Fruit fly (Drosophila melanogaster) whole organism, embryonic: ENCODE results near the gene CG10730.
A peak's percentile ranks its signal among the peaks of the same experiment; 100 is the strongest.

Experiments used
- Blimp-1 ChIP-seq: fragments of 200-800 bp; sonication (Bioruptor generic); optimal IDR thresholded peaks from 3 replicates; lab custom pipeline; 2018; ENCODE audit warnings: missing biosample characterization, missing genetic modification characterization, mild to moderate bottlenecking, moderate library complexity, missing genetic modification reagents
- CG11504 ChIP-seq: fragments of 200-800 bp; sonication (Bioruptor generic); optimal IDR thresholded peaks from 3 replicates; lab custom pipeline; 2019; ENCODE audit warnings: missing biosample characterization, mild to moderate bottlenecking, missing genetic modification characterization, moderate library complexity
- CG1602 ChIP-seq: fragments of 200-800 bp; sonication (Bioruptor generic); optimal IDR thresholded peaks from 3 replicates; lab custom pipeline; 2016; ENCODE audit warnings: missing biosample characterization, missing genetic modification characterization
- CG17328 ChIP-seq: fragments of 200-800 bp; sonication (Bioruptor generic); IDR thresholded peaks from 2 replicates; pipeline ENCODE4 v1.3.6; 2022; ENCODE audit warnings: missing biosample characterization, missing genetic modification characterization
- CG2199 ChIP-seq: fragments of 200-800 bp; sonication (Bioruptor generic); IDR thresholded peaks from 3 replicates; pipeline ENCODE4 v1.3.6; 2022; ENCODE audit warnings: missing biosample characterization, missing genetic modification characterization
- CG31365 ChIP-seq: fragments of 200-800 bp; sonication (Bioruptor generic); optimal IDR thresholded peaks from 2 replicates; lab custom pipeline; 2018; ENCODE audit warnings: missing biosample characterization, mild to moderate bottlenecking, missing genetic modification characterization
- CG32772 ChIP-seq: fragments of 200-800 bp; sonication (Bioruptor generic); IDR thresholded peaks from 2 replicates; pipeline ENCODE4 v1.3.6; 2022; ENCODE audit warnings: missing biosample characterization, missing genetic modification characterization
- CG34376 ChIP-seq: fragments of 200-800 bp; sonication (Bioruptor generic); optimal IDR thresholded peaks from 2 replicates; lab custom pipeline; 2018; ENCODE audit warnings: missing biosample characterization, mild to moderate bottlenecking, missing genetic modification characterization
- CG4617 ChIP-seq: fragments of 200-800 bp; sonication (Bioruptor generic); optimal IDR thresholded peaks from 3 replicates; lab custom pipeline; 2016; ENCODE audit warnings: missing biosample characterization, missing genetic modification characterization, borderline replicate concordance
- CG7271 ChIP-seq: fragments of 200-800 bp; sonication (Bioruptor generic); optimal IDR thresholded peaks from 2 replicates; lab custom pipeline; 2018; ENCODE audit warnings: missing biosample characterization, mild to moderate bottlenecking, missing genetic modification characterization, moderate library complexity
- CG7357 ChIP-seq: fragments of 200-800 bp; sonication (Bioruptor generic); IDR thresholded peaks from 3 replicates; pipeline ENCODE4 v1.3.6; 2022; ENCODE audit warnings: missing biosample characterization, missing genetic modification characterization
- Chrac-16 ChIP-seq: fragments of 200-800 bp; sonication (Bioruptor generic); optimal IDR thresholded peaks from 3 replicates; lab custom pipeline; 2016; ENCODE audit warnings: missing biosample characterization, missing genetic modification characterization
- Hand ChIP-seq: fragments of 200-800 bp; sonication (Bioruptor generic); optimal IDR thresholded peaks from 2 replicates; lab custom pipeline; 2017; ENCODE audit warnings: mild to moderate bottlenecking, missing biosample characterization, missing genetic modification reagents, missing genetic modification characterization
- Meics ChIP-seq: fragments of 200-800 bp; sonication (Bioruptor generic); optimal IDR thresholded peaks from 2 replicates; lab custom pipeline; 2017; ENCODE audit warnings: missing biosample characterization, mild to moderate bottlenecking, missing genetic modification characterization
- Pdp1 ChIP-seq, 2 experiments: fragments of 200-800 bp; sonication (Bioruptor generic); optimal IDR thresholded peaks; 3 replicates each; lab custom pipeline; 2016; ENCODE audit warnings: missing biosample characterization in 2 of 2, missing genetic modification characterization in 2 of 2, mild to moderate bottlenecking in 1 of 2, moderate library complexity in 1 of 2
- Ravus ChIP-seq: fragments of 200-800 bp; sonication (Bioruptor generic); IDR thresholded peaks from 2 replicates; pipeline ENCODE4 v1.3.6; 2022; ENCODE audit warnings: missing biosample characterization, missing genetic modification characterization
- Side ChIP-seq: fragments of 200-800 bp; sonication (Bioruptor generic); optimal IDR thresholded peaks from 2 replicates; lab custom pipeline; 2016; ENCODE audit warnings: missing biosample characterization, missing genetic modification characterization
- Sox100B ChIP-seq: fragments of 200-800 bp; sonication (Bioruptor generic); optimal IDR thresholded peaks from 3 replicates; lab custom pipeline; 2018; ENCODE audit warnings: missing biosample characterization, mild to moderate bottlenecking, missing genetic modification characterization
- abd-A ChIP-seq: fragments of 200-800 bp; sonication (Bioruptor generic); optimal IDR thresholded peaks from 3 replicates; lab custom pipeline; 2019; ENCODE audit warnings: missing biosample characterization, mild to moderate bottlenecking, missing genetic modification characterization, moderate library complexity
- bab2 ChIP-seq: fragments of 200-800 bp; sonication (Bioruptor generic); optimal IDR thresholded peaks from 2 replicates; lab custom pipeline; 2016; ENCODE audit warnings: missing biosample characterization, missing genetic modification characterization
- cato ChIP-seq: fragments of 200-800 bp; sonication (Bioruptor generic); optimal IDR thresholded peaks from 2 replicates; lab custom pipeline; 2016; ENCODE audit warnings: missing biosample characterization, missing genetic modification characterization, borderline replicate concordance
- dan ChIP-seq: fragments of 200-800 bp; sonication (Bioruptor generic); IDR thresholded peaks from 2 replicates; pipeline ENCODE4 v1.3.6; 2022; ENCODE audit warnings: missing biosample characterization, missing genetic modification characterization
- danr ChIP-seq: fragments of 200-800 bp; sonication (Bioruptor generic); IDR thresholded peaks from 2 replicates; pipeline ENCODE4 v1.3.6; 2022; ENCODE audit warnings: missing biosample characterization, missing genetic modification characterization
- eve ChIP-seq, 2 experiments: fragments of >200 bp; optimal IDR thresholded peaks; 2 replicates each; lab custom pipeline; 2017; ENCODE audit warnings: missing biosample characterization in 2 of 2, missing genetic modification characterization in 2 of 2
- exex ChIP-seq: fragments of 200-800 bp; sonication (Bioruptor generic); optimal IDR thresholded peaks from 4 replicates; lab custom pipeline; 2018; ENCODE audit warnings: missing biosample characterization, mild to moderate bottlenecking, missing genetic modification characterization, moderate library complexity
- eyg ChIP-seq: fragments of 200-800 bp; sonication (Bioruptor generic); optimal IDR thresholded peaks from 3 replicates; lab custom pipeline; 2016; ENCODE audit warnings: missing biosample characterization, missing genetic modification characterization
- ftz-f1 ChIP-seq: fragments of 200-800 bp; sonication (Bioruptor generic); optimal IDR thresholded peaks from 2 replicates; lab custom pipeline; 2016; ENCODE audit warnings: missing biosample characterization, missing genetic modification characterization
- gsb-n ChIP-seq: fragments of 200-800 bp; sonication (Bioruptor generic); optimal IDR thresholded peaks from 3 replicates; lab custom pipeline; 2018; ENCODE audit warnings: missing biosample characterization, mild to moderate bottlenecking, missing genetic modification characterization
- jigr1 ChIP-seq: fragments of 200-800 bp; sonication (Bioruptor generic); IDR thresholded peaks from 3 replicates; pipeline ENCODE4 v1.3.6; 2022; ENCODE audit warnings: missing biosample characterization, missing genetic modification characterization
- lbe ChIP-seq: fragments of 200-800 bp; sonication (Bioruptor generic); optimal IDR thresholded peaks from 2 replicates; lab custom pipeline; 2016; ENCODE audit warnings: missing biosample characterization, mild to moderate bottlenecking, missing genetic modification characterization
- luna ChIP-seq: fragments of 200-800 bp; sonication (Bioruptor generic); optimal IDR thresholded peaks from 2 replicates; lab custom pipeline; 2016; ENCODE audit warnings: missing biosample characterization, missing genetic modification characterization
- mirr ChIP-seq: fragments of 200-800 bp; sonication (Bioruptor generic); optimal IDR thresholded peaks from 3 replicates; lab custom pipeline; 2018; ENCODE audit warnings: missing biosample characterization, mild to moderate bottlenecking, missing genetic modification characterization
- prd ChIP-seq, 3 experiments: fragments of >200 bp in 2 of 3; fragments of 200-800 bp in 1 of 3; sonication (Bioruptor generic) in 1 of 3; optimal IDR thresholded peaks in 2 of 3; IDR thresholded peaks in 1 of 3; 2 replicates in 2 of 3; 3 replicates in 1 of 3; pipeline versions ENCODE4 v1.3.6 to Lab custom; 2017 to 2022; ENCODE audit warnings: missing biosample characterization in 1 of 3, missing genetic modification characterization in 1 of 3
- sug ChIP-seq: fragments of 200-800 bp; optimal IDR thresholded peaks from 2 replicates; lab custom pipeline; 2019; ENCODE audit warnings: missing biosample characterization, mild to moderate bottlenecking, missing genetic modification characterization, moderate library complexity
- vfl ChIP-seq: fragments of 200-800 bp; sonication (Bioruptor generic); optimal IDR thresholded peaks from 2 replicates; lab custom pipeline; 2016; ENCODE audit warnings: missing biosample characterization, missing genetic modification characterization

CG10730 gene

DNA sequence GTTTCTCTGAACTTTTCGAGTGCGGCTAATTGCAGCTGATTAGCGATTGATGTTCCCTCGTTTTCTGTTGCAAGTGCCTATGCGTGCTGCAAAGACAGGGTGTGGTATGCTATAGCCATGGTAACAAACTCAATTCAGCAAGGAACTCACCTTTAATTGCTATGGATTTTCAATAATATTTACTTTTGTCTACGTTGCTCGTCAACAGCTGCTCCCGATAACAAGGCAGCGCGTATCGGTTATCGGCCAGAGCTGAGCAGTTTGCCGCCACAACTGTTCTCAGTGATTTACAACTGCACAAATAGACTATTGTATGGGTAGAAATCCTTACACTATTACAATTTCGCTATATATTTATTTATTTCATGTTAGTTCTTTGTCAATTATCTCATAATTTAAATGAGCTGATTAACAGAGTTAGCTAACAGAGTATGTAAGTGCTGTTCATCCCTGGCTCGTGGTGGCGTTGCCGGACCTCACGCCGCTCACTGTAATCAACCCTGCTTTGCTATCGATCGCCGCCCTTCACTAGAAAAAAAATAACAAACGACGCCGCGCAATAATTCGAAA lies 3.3 kb upstream of the CG10730 start, which contains the start of the genes pr and neb (continued):
- TF ChIP-seq prd (optimal IDR thresholded peaks at IDR 0.05; lab: Kevin White, UChicago) (no peak), prd (GFP tag; IDR thresholded peaks at IDR 0.05; lab: Robert Waterston, UW) (no peak), Blimp-1 (GFP tag; lab: Kevin White, UChicago) (no peak), Ravus (no peak; the same call in 1 of the 2 replicates), Sox100B (GFP tag; lab: Kevin White, UChicago) (no peak), Hand (GFP tag; lab: Kevin White, UChicago) (peak; percentile 19), cato (GFP tag; lab: Kevin White, UChicago) (no peak)

DNA sequence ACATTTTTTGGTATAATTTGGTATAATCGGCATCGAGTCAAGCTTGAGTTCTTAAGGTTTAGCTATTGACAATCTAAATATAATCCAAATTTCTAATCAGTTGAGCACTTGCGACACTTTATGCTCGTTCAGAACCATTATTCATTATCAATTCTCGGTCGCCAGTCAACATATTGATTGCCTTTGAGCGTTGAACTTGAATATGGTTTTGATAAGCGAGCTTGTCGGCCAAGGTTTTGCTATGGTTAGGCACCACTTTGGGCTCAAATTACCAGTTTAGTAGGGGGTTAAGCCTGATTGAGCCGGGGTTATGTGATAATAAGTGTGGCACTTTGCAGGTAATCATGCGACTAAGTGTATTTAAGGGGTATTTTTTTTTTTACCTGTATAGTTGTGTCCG lies 2.4 kb upstream of the CG10730 start:
- no peak for TF ChIP-seq CG4617 (GFP tag; lab: Kevin White, UChicago)
- TF ChIP-seq ftz-f1: peak; percentile 42
- no peak for TF ChIP-seq lbe (GFP tag; lab: Kevin White, UChicago)
- TF ChIP-seq eyg (GFP tag; lab: Kevin White, UChicago): no peak
- peak; percentile 59 for TF ChIP-seq sug (tag; lab: Kevin White, UChicago)
- no peak for TF ChIP-seq jigr1
- TF ChIP-seq abd-A: no peak
- TF ChIP-seq Meics (GFP tag; lab: Kevin White, UChicago): no peak
- no peak for TF ChIP-seq CG11504 (tag; lab: Kevin White, UChicago)
- TF ChIP-seq CG2199 (GFP tag; lab: Robert Waterston, UW): 0 out of 3 replicates have a peak, but pooled peaks have one; percentile 8
- TF ChIP-seq CG34376 (GFP tag; lab: Kevin White, UChicago): peak; percentile 62
- no peak for TF ChIP-seq luna
- TF ChIP-seq exex (tag; lab: Kevin White, UChicago): peak; percentile 53
- TF ChIP-seq CG31365 (tag; lab: Kevin White, UChicago): no peak
- TF ChIP-seq danr (GFP tag; lab: Robert Waterston, UW): no peak
- TF ChIP-seq mirr (GFP tag; lab: Kevin White, UChicago): peak; percentile 75
- no peak for TF ChIP-seq CG7357 (GFP tag; lab: Robert Waterston, UW)
- no peak for TF ChIP-seq CG7271
- no peak for TF ChIP-seq dan (GFP tag; lab: Robert Waterston, UW)
- TF ChIP-seq Chrac-16 (GFP tag; lab: Kevin White, UChicago): no peak
- TF ChIP-seq gsb-n: no peak
- TF ChIP-seq Side (GFP tag; lab: Kevin White, UChicago): no peak
- no peak for TF ChIP-seq vfl (GFP tag; lab: Kevin White, UChicago)
- TF ChIP-seq CG1602 (GFP tag; lab: Kevin White, UChicago): no peak
- no peak for TF ChIP-seq CG32772 (GFP tag; lab: Robert Waterston, UW)
- TF ChIP-seq bab2 (GFP tag; lab: Kevin White, UChicago): no peak
- TF ChIP-seq Pdp1 (GFP tag; optimal IDR thresholded peaks at IDR 0.05; lab: Kevin White, UChicago): peak in 1 of 2 experiments; percentile 3
- TF ChIP-seq eve (GFP tag; optimal IDR thresholded peaks at IDR 0.05; lab: Kevin White, UChicago): no peak
- no peak for TF ChIP-seq Hand (GFP tag; lab: Kevin White, UChicago)
- TF ChIP-seq CG17328 (GFP tag; lab: Robert Waterston, UW): no peak
